Worm (Caenorhabditis elegans): ENCODE data around the gene ZK1320.13.

Gene ZK1320.13

DNA sequence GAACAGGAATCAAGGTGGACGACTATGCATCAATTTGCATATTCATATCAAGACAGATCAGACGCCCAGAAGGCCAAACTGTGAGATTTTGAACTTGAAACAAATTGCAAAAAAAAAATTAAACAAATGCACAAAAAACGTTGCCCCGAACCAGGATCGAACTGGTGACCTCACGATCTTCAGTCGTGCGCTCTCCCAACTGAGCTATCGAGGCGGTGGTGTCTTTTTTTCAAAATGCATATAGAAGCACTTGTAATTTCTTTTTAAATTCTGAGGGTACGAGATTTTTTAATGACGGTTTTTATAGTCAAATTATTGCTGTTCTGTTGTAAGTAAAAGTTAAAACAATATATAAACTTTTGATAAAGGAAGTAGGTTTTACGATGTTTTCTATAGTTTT lies 32.5 kb downstream of the ZK1320.13 start (continued):
- TF ChIP-seq lin-38 (GFP tag; IDR thresholded peaks at IDR 0.05) = peak; percentile 59
- peak; percentile 39; the same call in 1 of the 2 replicates for TF ChIP-seq Y48G9A.11 (GFP tag; IDR thresholded peaks at IDR 0.05)
- no peak for TF ChIP-seq lin-15B (tag; optimal IDR thresholded peaks at IDR 0.05)
- TF ChIP-seq dmd-6 (GFP tag; IDR thresholded peaks at IDR 0.05) = peak; percentile 27; the same call in 1 of the 2 replicates
- peak; percentile 32 for TF ChIP-seq mep-1 (tag; optimal IDR thresholded peaks at IDR 0.05)
- TF ChIP-seq ztf-11 (tag; optimal IDR thresholded peaks at IDR 0.05) = no peak
- TF ChIP-seq ZK337.2 (GFP tag; IDR thresholded peaks at IDR 0.05) = no peak
- TF ChIP-seq dve-1 (tag; optimal IDR thresholded peaks at IDR 0.05; ENCODE audit: insufficient read depth) = no peak
- no peak for TF ChIP-seq pqm-1 (tag; optimal IDR thresholded peaks at IDR 0.05)
- no peak for TF ChIP-seq daf-8 (GFP tag; IDR thresholded peaks at IDR 0.05)
- TF ChIP-seq daf-19 (GFP tag; conservative IDR thresholded peaks at IDR 0.05) = no peak
- TF ChIP-seq nhr-25 (tag; optimal IDR thresholded peaks at IDR 0.05; ENCODE audit: borderline replicate concordance, insufficient read depth) = no peak
- peak; percentile 67 for TF ChIP-seq lim-7 (GFP tag; IDR thresholded peaks at IDR 0.05)
- TF ChIP-seq daf-12 (tag; optimal IDR thresholded peaks at IDR 0.05) = no peak
- TF ChIP-seq jun-1 (tag; optimal IDR thresholded peaks at IDR 0.05) = no peak
- TF ChIP-seq lsy-2 (tag; optimal IDR thresholded peaks at IDR 0.05) = peak in 1 of 2 experiments; percentile 42
- peak; percentile 36 for TF ChIP-seq hlh-30 (tag; optimal IDR thresholded peaks at IDR 0.05; ENCODE audit: insufficient read depth)

DNA sequence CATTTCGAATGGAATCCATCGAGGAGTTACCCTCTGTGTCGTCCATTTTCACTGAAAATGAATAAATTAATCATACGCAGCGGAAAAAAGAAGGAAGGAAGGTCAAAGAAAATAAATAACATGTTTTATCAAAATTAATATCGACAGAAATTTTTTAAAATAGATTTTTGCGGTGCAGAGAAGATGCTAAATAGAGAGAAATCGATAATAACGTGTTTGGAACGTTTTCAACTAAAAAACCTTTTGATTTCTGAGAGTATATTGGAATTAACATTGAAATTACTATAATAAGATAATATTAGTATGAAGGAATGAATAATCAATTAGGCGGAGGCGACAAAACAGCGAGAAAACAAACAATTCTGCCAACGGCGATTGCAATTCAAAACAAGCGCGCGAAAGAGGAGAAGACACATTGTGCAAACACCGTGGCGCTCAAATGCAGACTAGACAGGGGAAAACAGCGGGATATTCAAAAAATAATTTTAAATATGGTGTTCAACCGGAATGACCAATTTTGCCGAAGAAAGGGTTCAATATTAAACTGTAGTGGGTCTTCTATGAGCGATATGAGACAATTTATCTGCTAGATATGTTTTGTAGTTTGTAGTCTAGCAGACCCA lies 35.9 kb downstream of the ZK1320.13 start, which contains the start of gene wee-1.3:
wee-1.3 (minus strand) TSS at position 51 of the 623 bp plus-strand sequence.
- TF ChIP-seq hlh-11 (tag; optimal IDR thresholded peaks at IDR 0.05) (peak; percentile 57), unc-62 (GFP tag; optimal IDR thresholded peaks at IDR 0.05 in 1 of 2) (peak in 1 of 2 experiments; percentile 33), unc-62 (tag; optimal IDR thresholded peaks at IDR 0.05) (no peak), mes-2 (tag; optimal IDR thresholded peaks at IDR 0.05; ENCODE audit: poor library complexity, severe bottlenecking) (peak; percentile 86), aha-1 (tag) (peak; percentile 92), madf-5 (GFP tag; IDR thresholded peaks at IDR 0.05) (no peak), F37D6.2 (tag; optimal IDR thresholded peaks at IDR 0.05) (peak; percentile 2), arid-1 (GFP tag; conservative IDR thresholded peaks at IDR 0.05) (0 out of 2 replicates have a peak, but pooled peaks have one; percentile 18), nhr-25 (tag; optimal IDR thresholded peaks at IDR 0.05; ENCODE audit: borderline replicate concordance, insufficient read depth) (peak; percentile 34), unc-39 (tag; optimal IDR thresholded peaks at IDR 0.05) (no peak), tag-97 (GFP tag; IDR thresholded peaks at IDR 0.05) (no peak), tra-1 (GFP tag; IDR thresholded peaks at IDR 0.05) (0 out of 2 replicates have a peak, but pooled peaks have one; percentile 43), lsy-2 (tag; optimal IDR thresholded peaks at IDR 0.05) (peak; percentile 30 to 94), nhr-11 (tag; optimal IDR thresholded peaks at IDR 0.05) (peak; percentile 86), Y48G9A.11 (GFP tag; IDR thresholded peaks at IDR 0.05) (peak; percentile 22; the same call in 1 of the 2 replicates), nhr-6 (tag; optimal IDR thresholded peaks at IDR 0.05) (peak; percentile 73), hif-1 (tag; optimal IDR thresholded peaks at IDR 0.05) (peak in 1 of 2 experiments; percentile 29), nhr-77 (tag; optimal IDR thresholded peaks at IDR 0.05) (peak; percentile 63), fkh-10 (GFP tag; optimal IDR thresholded peaks at IDR 0.05) (peak; percentile 30), hlh-30 (tag; optimal IDR thresholded peaks at IDR 0.05; ENCODE audit: insufficient read depth) (peak; percentile 73), dpl-1 (GFP tag; optimal IDR thresholded peaks at IDR 0.05) (peak; percentile 99), unc-130 (GFP tag; optimal IDR thresholded peaks at IDR 0.05) (peak; percentile 55), nhr-102 (tag; optimal IDR thresholded peaks at IDR 0.05) (peak; percentile 8), T20F7.1 (GFP tag; optimal IDR thresholded peaks at IDR 0.05) (peak; percentile 84), pha-4 (GFP tag; IDR thresholded peaks at IDR 0.05) (no peak), pha-4 (tag; optimal IDR thresholded peaks at IDR 0.05) (peak; percentile 82), nhr-10 (tag; optimal IDR thresholded peaks at IDR 0.05) (no peak), lin-38 (GFP tag; IDR thresholded peaks at IDR 0.05) (peak; percentile 80), nhr-28 (tag; optimal IDR thresholded peaks at IDR 0.05) (peak; percentile 60), lin-13 (GFP tag; optimal IDR thresholded peaks at IDR 0.05) (no peak), set-16 (GFP tag; IDR thresholded peaks at IDR 0.05) (no peak), pqm-1 (tag; optimal IDR thresholded peaks at IDR 0.05) (no peak), daf-19 (GFP tag; conservative IDR thresholded peaks at IDR 0.05) (no peak), mep-1 (tag; optimal IDR thresholded peaks at IDR 0.05) (peak; percentile 71), dve-1 (tag; optimal IDR thresholded peaks at IDR 0.05; ENCODE audit: insufficient read depth) (peak; percentile 72), dmd-6 (GFP tag; IDR thresholded peaks at IDR 0.05) (peak; percentile 53), ctbp-1 (GFP tag; IDR thresholded peaks at IDR 0.05) (no peak), mdl-1 (tag; optimal IDR thresholded peaks at IDR 0.05) (peak in 1 of 2 experiments; percentile 40), hmg-1.1 (GFP tag; IDR thresholded peaks at IDR 0.05) (peak; percentile 69), rbr-2 (tag; optimal IDR thresholded peaks at IDR 0.05) (peak; percentile 74)
